Worm (Caenorhabditis elegans) whole organism, L2 larva: ENCODE data around the gene D1005.6.
"Not testable (repeated sequence)": the region's sequence is repeated elsewhere in the genome, so short reads cannot be mapped to it uniquely, and the experiment has no call there.

ENCODE experiments used
- F13H6.1 ChIP-seq: sonication (generic microtip); optimal IDR thresholded peaks from 2 replicates; lab custom pipeline; 2016; ENCODE audit warnings: missing genetic modification characterization, missing compliant biosample characterization
- egl-27 ChIP-seq: sonication (generic microtip); optimal IDR thresholded peaks from 3 replicates; lab custom pipeline; 2017; ENCODE audit warnings: missing biosample characterization, missing genetic modification reagents, missing genetic modification characterization
- elt-3 ChIP-seq: sonication (generic microtip); optimal IDR thresholded peaks from 2 replicates; lab custom pipeline; 2017; ENCODE audit warnings: missing biosample characterization, missing genetic modification characterization
- nhr-21 ChIP-seq: fragments of 150-350 bp; optimal IDR thresholded peaks from 2 replicates; lab custom pipeline; 2014; ENCODE audit warnings: missing biosample characterization, missing genetic modification characterization
- sem-4 ChIP-seq: fragments of 150-350 bp; optimal IDR thresholded peaks from 2 replicates; lab custom pipeline; 2014; ENCODE audit warnings: missing biosample characterization, missing genetic modification reagents, missing genetic modification characterization

DNA sequence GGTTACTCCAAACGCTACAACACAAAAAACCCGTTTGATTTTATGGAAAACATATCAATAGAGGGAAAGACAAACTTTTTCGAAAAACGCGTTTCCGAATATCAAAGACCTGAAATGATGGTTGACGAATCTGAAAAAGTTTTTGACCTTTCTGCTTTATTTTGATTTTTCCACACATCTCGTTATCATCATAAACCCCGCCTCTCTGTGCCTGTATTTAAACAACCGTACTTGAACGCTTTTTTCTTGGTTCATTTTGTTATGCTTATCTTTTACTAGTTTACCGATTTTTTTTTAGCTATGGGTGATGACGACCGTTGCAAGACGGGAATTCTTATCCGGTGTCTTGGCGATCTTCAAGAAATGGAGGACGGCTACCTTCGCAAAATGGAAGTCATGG is 33.9 kb downstream of the D1005.6 start, which contains the start of gene F19G12.1:
- not testable (repeated sequence) for TF ChIP-seq nhr-21 (tag; lab: Kevin White, UChicago); F13H6.1; elt-3 (tag; lab: Kevin White, UChicago); sem-4 (tag; lab: Kevin White, UChicago); egl-27 (tag; lab: Kevin White, UChicago)
